Worm (Caenorhabditis elegans) whole organism, L1 larva: ENCODE measurements around the gene ndub-6.

ENCODE experiments used
- ama-1 ChIP-seq: fragments of 150-350 bp; optimal IDR thresholded peaks from 2 replicates; lab custom pipeline; 2014
- dpl-1 ChIP-seq, 3 experiments: fragments of 150-350 bp in 2 of 3; sonication (generic microtip) in 1 of 3; optimal IDR thresholded peaks; 2 replicates each; lab custom pipeline; 2014 to 2017; ENCODE audit warnings: missing biosample characterization in 3 of 3, missing genetic modification characterization in 3 of 3, missing genetic modification reagents in 3 of 3
- elt-3 ChIP-seq, 6 experiments: fragments of 150-350 bp in 1 of 6; sonication (generic microtip); optimal IDR thresholded peaks; 2 replicates each; lab custom pipeline; 2017 to 2018; ENCODE audit warnings: missing biosample characterization in 6 of 6, missing genetic modification characterization in 6 of 6, inconsistent platforms in 1 of 6
- fkh-4 ChIP-seq: sonication (generic microtip); optimal IDR thresholded peaks from 2 replicates; lab custom pipeline; 2016; ENCODE audit warnings: missing compliant biosample characterization, missing genetic modification characterization, borderline replicate concordance
- grh-1 ChIP-seq: fragments of 200-800 bp; sonication (Bioruptor generic); IDR thresholded peaks from 2 replicates; pipeline ENCODE4 v1.3.6; 2022; ENCODE audit warnings: missing genetic modification reagents, missing genetic modification characterization, missing compliant biosample characterization
- lin-14 ChIP-seq: fragments of 200-800 bp; sonication (Bioruptor generic); optimal IDR thresholded peaks from 2 replicates; lab custom pipeline; 2018; ENCODE audit warnings: mild to moderate bottlenecking, missing genetic modification characterization, moderate library complexity, missing compliant biosample characterization
- lin-39 ChIP-seq: fragments of 150-350 bp; optimal IDR thresholded peaks from 2 replicates; lab custom pipeline; 2014; ENCODE audit warnings: missing biosample characterization, missing genetic modification reagents, missing genetic modification characterization
- nhr-11 ChIP-seq: fragments of 150-350 bp; optimal IDR thresholded peaks from 2 replicates; lab custom pipeline; 2014; ENCODE audit warnings: missing biosample characterization, missing genetic modification characterization
- nhr-76 ChIP-seq: sonication (generic microtip); optimal IDR thresholded peaks from 2 replicates; lab custom pipeline; 2017; ENCODE audit warnings: missing biosample characterization, missing genetic modification characterization
- snpc-4 ChIP-seq: fragments of 150-350 bp; optimal IDR thresholded peaks from 2 replicates; lab custom pipeline; 2014; ENCODE audit warnings: missing biosample characterization, missing genetic modification characterization
- unc-130 ChIP-seq: fragments of 150-350 bp; optimal IDR thresholded peaks from 2 replicates; lab custom pipeline; 2017; ENCODE audit warnings: missing biosample characterization, missing genetic modification characterization, inconsistent platforms
- xbp-1 ChIP-seq: sonication (generic microtip); optimal IDR thresholded peaks from 2 replicates; lab custom pipeline; 2016; ENCODE audit warnings: missing genetic modification characterization, missing compliant biosample characterization
- zip-4 ChIP-seq: fragments of 200-800 bp; sonication (Bioruptor generic); optimal IDR thresholded peaks from 2 replicates; lab custom pipeline; 2018; ENCODE audit warnings: mild to moderate bottlenecking, missing genetic modification characterization, moderate library complexity, missing compliant biosample characterization

DNA sequence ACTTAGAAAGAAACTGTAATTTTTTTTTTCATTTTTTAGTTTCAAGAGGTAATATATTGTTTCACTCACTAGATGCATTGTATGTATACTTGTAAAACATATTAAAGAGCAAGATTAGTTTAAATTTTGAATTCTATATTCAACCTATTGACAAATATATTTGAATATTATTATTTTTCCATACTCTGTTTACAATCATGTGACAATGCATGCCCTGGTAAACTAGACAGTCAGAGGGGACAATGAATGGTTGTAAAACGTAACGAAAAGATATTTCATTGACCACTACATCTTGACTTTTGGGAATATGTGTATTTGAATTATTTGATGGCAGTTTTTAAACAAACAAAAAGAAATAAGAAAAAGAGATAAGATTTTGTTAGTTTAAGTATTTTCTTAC lies 29.9 kb upstream of the ndub-6 start:
- TF ChIP-seq unc-130 (tag; lab: Kevin White, UChicago) (no peak), lin-14 (GFP tag; lab: Kevin White, UChicago) (no peak), fkh-4 (no peak), dpl-1 (GFP tag; optimal IDR thresholded peaks at IDR 0.05; lab: Kevin White, UChicago) (no peak), nhr-76 (tag; lab: Kevin White, UChicago) (no peak), elt-3 (tag; optimal IDR thresholded peaks at IDR 0.05; lab: Kevin White, UChicago) (no peak), grh-1 (GFP tag; lab: Robert Waterston, UW) (no peak), ama-1 (no peak), zip-4 (GFP tag; lab: Kevin White, UChicago) (no peak), snpc-4 (tag; lab: Kevin White, UChicago) (no peak), xbp-1 (tag; lab: Kevin White, UChicago) (no peak), nhr-11 (tag; lab: Kevin White, UChicago) (no peak), lin-39 (tag; lab: Kevin White, UChicago) (no peak)
